Fruit fly (Drosophila melanogaster): ENCODE measurements around the gene CG10026.

DNA sequence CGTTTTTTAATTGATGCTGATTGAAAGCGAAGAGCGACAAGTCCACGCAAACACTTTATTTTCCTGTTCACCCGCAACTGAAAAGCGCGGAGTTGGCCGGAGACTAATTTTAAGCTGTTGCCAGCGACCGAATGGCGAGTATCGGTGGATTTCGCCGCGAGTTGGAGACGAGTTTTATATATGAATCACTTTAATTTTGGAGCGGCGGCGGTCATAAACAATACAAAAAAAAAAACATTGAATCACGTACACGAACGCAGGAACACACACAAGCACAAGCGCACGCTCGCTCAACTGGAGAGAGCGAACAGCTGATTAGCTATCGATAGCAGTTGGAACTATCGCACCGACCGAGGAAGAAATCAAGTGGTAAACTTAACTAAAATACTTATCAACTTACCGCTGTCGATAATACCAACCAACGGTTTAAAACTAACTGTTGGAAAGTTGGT is 27.7 kb upstream of the CG10026 start, which contains the start of gene Pax:
- TF ChIP-seq CG11560 (tag; IDR thresholded peaks at IDR 0.05) (no peak), psq (GFP tag; optimal IDR thresholded peaks at IDR 0.05) (no peak), exex (tag; optimal IDR thresholded peaks at IDR 0.05) (no peak), nom (GFP tag; optimal IDR thresholded peaks at IDR 0.05) (peak; percentile 91), fd96Cb (tag; optimal IDR thresholded peaks at IDR 0.05) (no peak), nau (GFP tag; optimal IDR thresholded peaks at IDR 0.05) (no peak), h (optimal IDR thresholded peaks at IDR 0.05) (no peak), CG10979 (tag; optimal IDR thresholded peaks at IDR 0.05) (no peak), sima (GFP tag; optimal IDR thresholded peaks at IDR 0.05) (no peak), CG33213 (GFP tag; optimal IDR thresholded peaks at IDR 0.05) (no peak)
